Worm (Caenorhabditis elegans): Measurements from ENCODE around the gene R02E12.5.
A peak's percentile ranks its signal among the peaks of the same experiment; 100 is the strongest.

R02E12.5 gene

DNA sequence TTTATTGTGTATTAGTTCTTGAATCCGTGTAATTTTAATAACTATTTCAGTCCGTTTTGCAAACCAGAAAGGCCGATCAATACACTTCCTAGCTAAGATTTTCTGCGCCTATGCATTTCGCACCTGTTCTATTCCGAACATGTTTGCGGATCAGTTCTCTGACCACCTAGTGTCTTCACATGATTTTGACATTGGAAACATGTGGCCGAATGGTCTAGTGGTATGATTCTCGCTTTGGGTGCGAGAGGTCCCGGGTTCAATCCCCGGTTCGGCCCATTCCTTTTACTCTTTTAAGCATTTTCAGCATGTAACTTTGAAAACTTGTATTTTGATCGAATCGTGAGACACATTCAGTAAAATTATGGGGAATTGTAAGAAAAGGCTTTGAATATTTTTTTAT lies 27.8 kb upstream of the R02E12.5 start (continued):
- TF ChIP-seq nhr-102 (tag; optimal IDR thresholded peaks at IDR 0.05) = no peak
- peak; percentile 77; the same call in 1 of the 2 replicates for TF ChIP-seq Y105C5A.15 (GFP tag; IDR thresholded peaks at IDR 0.05)
- TF ChIP-seq vab-7 (GFP tag; IDR thresholded peaks at IDR 0.05) = peak; percentile 41; the same call in 1 of the 2 replicates
- TF ChIP-seq T26A8.4 (GFP tag; IDR thresholded peaks at IDR 0.05) = peak; percentile 18
- TF ChIP-seq ztf-11 (tag; optimal IDR thresholded peaks at IDR 0.05) = no peak
- TF ChIP-seq mdt-29 (GFP tag; IDR thresholded peaks at IDR 0.05) = peak; percentile 18; the same call in 1 of the 2 replicates
- no peak for TF ChIP-seq lsy-2 (tag; optimal IDR thresholded peaks at IDR 0.05)
- TF ChIP-seq tra-1 (GFP tag; IDR thresholded peaks at IDR 0.05) = peak; percentile 68
- 0 out of 2 replicates have a peak, but pooled peaks have one; percentile 33 for TF ChIP-seq saeg-2 (GFP tag; IDR thresholded peaks at IDR 0.05)
- no peak for TF ChIP-seq hlh-11 (tag; optimal IDR thresholded peaks at IDR 0.05)
- TF ChIP-seq dve-1 (tag; optimal IDR thresholded peaks at IDR 0.05; ENCODE audit: insufficient read depth) = peak; percentile 54
- TF ChIP-seq php-3 (GFP tag; IDR thresholded peaks at IDR 0.05) = peak; percentile 61
- peak; percentile 94 for TF ChIP-seq dmd-8 (GFP tag; IDR thresholded peaks at IDR 0.05)
- TF ChIP-seq duxl-1 (tag; optimal IDR thresholded peaks at IDR 0.05; ENCODE audit: poor library complexity) = peak; percentile 32
- peak; percentile 82 for TF ChIP-seq snpc-1.2 (GFP tag; IDR thresholded peaks at IDR 0.05)
- no peak for TF ChIP-seq hif-1 (tag; optimal IDR thresholded peaks at IDR 0.05)
- TF ChIP-seq F49E8.2 (tag; optimal IDR thresholded peaks at IDR 0.05; ENCODE audit: borderline replicate concordance) = no peak
- TF ChIP-seq lin-38 (GFP tag; IDR thresholded peaks at IDR 0.05) = peak; percentile 68
- 0 out of 2 replicates have a peak, but pooled peaks have one; percentile 53 for TF ChIP-seq lin-29 (GFP tag; IDR thresholded peaks at IDR 0.05)
- TF ChIP-seq F44E2.7 (GFP tag; IDR thresholded peaks at IDR 0.05) = peak; percentile 73; the same call in 1 of the 2 replicates

DNA sequence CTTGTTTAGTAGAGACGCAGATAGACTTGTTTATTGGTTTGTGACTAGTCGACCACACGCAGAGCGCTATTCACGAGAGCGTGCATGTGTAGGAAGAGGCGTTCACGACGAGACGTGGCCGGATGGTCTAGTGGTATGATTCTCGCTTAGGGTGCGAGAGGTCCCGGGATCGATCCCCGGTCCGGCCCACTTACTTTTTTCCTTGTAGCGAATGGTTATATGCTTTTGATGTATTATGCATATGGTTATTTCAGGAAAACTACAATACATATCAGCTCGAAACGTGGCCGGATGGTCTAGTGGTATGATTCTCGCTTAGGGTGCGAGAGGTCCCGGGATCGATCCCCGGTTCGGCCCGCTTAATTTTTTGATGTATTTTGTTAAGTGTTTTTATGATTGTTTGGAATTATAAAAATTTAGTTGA lies 27.1 kb upstream of the R02E12.5 start:
- TF ChIP-seq ceh-62 (tag; optimal IDR thresholded peaks at IDR 0.05) (no peak), zfp-2 (tag; optimal IDR thresholded peaks at IDR 0.05) (no peak), daf-16 (GFP tag; optimal IDR thresholded peaks at IDR 0.05) (peak; percentile 66 to 75), daf-16 (tag; optimal IDR thresholded peaks at IDR 0.05) (peak; percentile 86), egl-43 (GFP tag; IDR thresholded peaks at IDR 0.05) (peak; percentile 97), ZK337.2 (GFP tag; IDR thresholded peaks at IDR 0.05) (peak; percentile 77), nhr-237 (tag; optimal IDR thresholded peaks at IDR 0.05) (no peak), zip-2 (tag; optimal IDR thresholded peaks at IDR 0.05) (peak; percentile 9), lin-38 (GFP tag; IDR thresholded peaks at IDR 0.05) (no peak; the same call in none of the 2 replicates), unc-130 (GFP tag; optimal IDR thresholded peaks at IDR 0.05) (peak; percentile 62), tag-97 (GFP tag; IDR thresholded peaks at IDR 0.05) (no peak), dmd-8 (GFP tag; IDR thresholded peaks at IDR 0.05) (peak; percentile 84), dve-1 (tag; optimal IDR thresholded peaks at IDR 0.05; ENCODE audit: insufficient read depth) (peak; percentile 76), ceh-32 (tag; optimal IDR thresholded peaks at IDR 0.05; ENCODE audit: poor library complexity) (no peak), mep-1 (tag; optimal IDR thresholded peaks at IDR 0.05) (peak; percentile 88), mxl-3 (GFP tag; optimal IDR thresholded peaks at IDR 0.05) (peak; percentile 69), spr-1 (tag; optimal IDR thresholded peaks at IDR 0.05) (peak; percentile 39), arid-1 (GFP tag; conservative IDR thresholded peaks at IDR 0.05) (peak; percentile 87), sdz-12 (GFP tag; optimal IDR thresholded peaks at IDR 0.05) (peak; percentile 69), ztf-7 (tag; optimal IDR thresholded peaks at IDR 0.05) (peak; percentile 14), T26A8.4 (GFP tag; IDR thresholded peaks at IDR 0.05) (peak; percentile 83), lin-13 (GFP tag; optimal IDR thresholded peaks at IDR 0.05) (peak; percentile 15), T20F7.1 (GFP tag; optimal IDR thresholded peaks at IDR 0.05) (peak; percentile 15), tra-1 (GFP tag; IDR thresholded peaks at IDR 0.05) (peak; percentile 94), F49E8.2 (tag; optimal IDR thresholded peaks at IDR 0.05; ENCODE audit: borderline replicate concordance) (peak; percentile 65), F10B5.3 (tag; optimal IDR thresholded peaks at IDR 0.05) (no peak), nhr-6 (tag; optimal IDR thresholded peaks at IDR 0.05) (peak; percentile 63), hmg-1.1 (GFP tag; IDR thresholded peaks at IDR 0.05) (peak; percentile 94), lsy-2 (tag; optimal IDR thresholded peaks at IDR 0.05) (peak; percentile 34 to 67), ces-1 (GFP tag; optimal IDR thresholded peaks at IDR 0.05) (no peak), dmd-9 (GFP tag; IDR thresholded peaks at IDR 0.05) (peak; percentile 85), lin-39 (tag; optimal IDR thresholded peaks at IDR 0.05) (no peak), aha-1 (tag) (peak; percentile 97), nhr-42 (GFP tag; IDR thresholded peaks at IDR 0.05) (peak; percentile 88), dmd-6 (GFP tag; IDR thresholded peaks at IDR 0.05) (peak; percentile 75), Y5F2A.4 (GFP tag; optimal IDR thresholded peaks at IDR 0.05) (peak; percentile 59)
